Fruit fly (Drosophila melanogaster) whole organism: ENCODE data around the gene Vha100-1.

Experiments used
- CG8478 ChIP-seq: fragments of >200 bp; optimal IDR thresholded peaks from 2 replicates; lab custom pipeline; 2018; ENCODE audit warnings: inconsistent platforms
- Dll ChIP-seq: fragments of >200 bp; optimal IDR thresholded peaks from 2 replicates; lab custom pipeline; 2017
- EcR ChIP-seq, 2 experiments: fragments of >200 bp; optimal IDR thresholded peaks; 2 replicates each; lab custom pipeline; 2017; ENCODE audit warnings: missing biosample characterization in 2 of 2, missing genetic modification characterization in 2 of 2, missing genetic modification reagents in 2 of 2
- pan ChIP-seq: fragments of >200 bp; optimal IDR thresholded peaks from 2 replicates; lab custom pipeline; 2017
- psq ChIP-seq: fragments of >200 bp; optimal IDR thresholded peaks from 2 replicates; lab custom pipeline; 2017
- usp ChIP-seq: fragments of >200 bp; optimal IDR thresholded peaks from 2 replicates; lab custom pipeline; 2017; ENCODE audit warnings: missing biosample characterization, missing genetic modification characterization, mixed read lengths

Gene Vha100-1

DNA sequence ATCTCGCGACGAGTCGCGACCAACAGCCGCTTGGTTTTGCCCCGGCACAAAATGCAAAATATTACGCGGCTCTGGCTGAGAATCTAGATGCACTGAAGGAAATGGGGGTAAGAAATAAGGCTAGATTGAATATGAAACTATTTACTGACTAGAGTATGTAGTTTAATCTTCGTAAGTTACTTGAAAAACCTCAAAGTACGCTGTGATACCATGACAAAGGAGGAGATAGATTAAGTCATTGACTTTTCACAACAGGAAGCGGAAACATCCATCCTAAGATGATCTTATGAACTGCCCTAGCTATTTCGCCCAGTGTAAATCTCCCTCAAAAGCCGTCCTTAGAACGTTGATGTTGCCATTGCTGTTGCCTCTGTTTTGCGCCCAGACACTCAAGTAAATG is 36.8 kb upstream of the Vha100-1 start:
- TF ChIP-seq EcR (GFP tag; optimal IDR thresholded peaks at IDR 0.05; lab: Kevin White, UChicago) (no peak), CG8478 (no peak), pan (lab: Kevin White, UChicago) (no peak), Dll (no peak), usp (GFP tag; lab: Kevin White, UChicago) (no peak), psq (lab: Kevin White, UChicago) (no peak)

DNA sequence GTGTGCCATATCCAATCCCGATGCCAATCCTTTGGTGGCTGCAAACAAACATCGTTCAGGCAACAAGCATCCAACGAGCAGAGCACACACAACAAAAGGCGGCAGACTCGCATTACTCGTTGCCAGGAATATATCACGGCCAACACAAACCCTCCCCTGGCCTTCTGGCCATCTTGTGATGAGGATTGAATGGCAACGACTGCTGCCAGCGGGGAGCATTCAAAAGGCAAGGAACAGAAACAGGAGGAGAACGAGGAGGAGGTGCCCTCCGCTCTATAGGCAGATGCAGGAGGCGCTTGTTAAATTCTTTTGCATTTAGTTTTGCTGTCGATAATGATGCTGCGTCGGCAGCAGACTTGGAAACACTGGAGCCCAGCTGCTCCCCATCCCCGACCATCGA is 35.5 kb upstream of the Vha100-1 start:
- no peak for TF ChIP-seq EcR (GFP tag; optimal IDR thresholded peaks at IDR 0.05; lab: Kevin White, UChicago)
- TF ChIP-seq psq (lab: Kevin White, UChicago) = no peak
- TF ChIP-seq Dll = peak; percentile 77
- no peak for TF ChIP-seq usp (GFP tag; lab: Kevin White, UChicago)

DNA sequence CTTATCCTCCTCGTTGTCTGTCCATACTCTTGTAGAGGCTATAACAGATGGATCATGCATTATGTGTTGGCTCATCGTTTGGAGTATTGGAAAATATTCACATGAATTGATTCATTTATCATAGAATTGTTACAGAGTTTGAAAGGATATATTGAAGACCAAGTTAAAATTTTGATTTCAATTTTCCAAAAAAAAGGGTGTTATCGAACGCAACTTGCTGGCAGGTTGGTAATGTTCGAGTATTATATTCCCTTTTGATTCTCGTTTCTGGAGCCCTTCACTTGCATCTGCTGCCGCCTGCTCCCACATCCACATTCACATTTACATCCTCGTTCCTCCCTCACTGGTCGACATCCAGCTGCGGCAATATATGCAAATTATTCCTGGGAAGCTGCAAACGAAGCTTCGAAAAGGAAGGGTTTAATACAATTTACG is 35.0 kb upstream of the Vha100-1 start:
- no peak for TF ChIP-seq pan (lab: Kevin White, UChicago)
- TF ChIP-seq psq (lab: Kevin White, UChicago) = no peak
- TF ChIP-seq Dll = no peak
- no peak for TF ChIP-seq EcR (GFP tag; optimal IDR thresholded peaks at IDR 0.05; lab: Kevin White, UChicago)
- TF ChIP-seq CG8478 = no peak
- no peak for TF ChIP-seq usp (GFP tag; lab: Kevin White, UChicago)

DNA sequence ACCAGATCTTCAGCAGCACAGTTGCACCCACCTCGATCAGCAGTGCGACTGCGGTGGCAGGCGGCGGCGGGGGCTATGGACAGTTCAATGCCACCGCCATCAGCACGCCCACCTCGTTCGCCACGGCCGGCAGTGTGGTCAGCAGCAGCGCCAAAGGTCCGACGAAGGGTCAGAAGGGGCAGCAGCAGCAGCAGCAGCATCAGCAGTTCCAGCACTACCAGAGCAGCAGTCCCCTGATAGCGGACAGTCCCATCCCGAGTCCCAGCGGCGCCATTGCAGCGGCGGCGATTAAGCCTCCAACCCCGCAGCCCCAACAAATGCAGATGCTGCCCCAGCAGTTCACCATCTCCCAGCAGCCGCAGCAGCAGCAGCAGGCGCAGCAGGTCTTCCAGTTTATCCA is 33.0 kb upstream of the Vha100-1 start:
- TF ChIP-seq psq (lab: Kevin White, UChicago) = no peak
- no peak for TF ChIP-seq EcR (GFP tag; optimal IDR thresholded peaks at IDR 0.05; lab: Kevin White, UChicago)
- no peak for TF ChIP-seq Dll
- no peak for TF ChIP-seq CG8478
- TF ChIP-seq usp (GFP tag; lab: Kevin White, UChicago) = no peak
- no peak for TF ChIP-seq pan (lab: Kevin White, UChicago)

DNA sequence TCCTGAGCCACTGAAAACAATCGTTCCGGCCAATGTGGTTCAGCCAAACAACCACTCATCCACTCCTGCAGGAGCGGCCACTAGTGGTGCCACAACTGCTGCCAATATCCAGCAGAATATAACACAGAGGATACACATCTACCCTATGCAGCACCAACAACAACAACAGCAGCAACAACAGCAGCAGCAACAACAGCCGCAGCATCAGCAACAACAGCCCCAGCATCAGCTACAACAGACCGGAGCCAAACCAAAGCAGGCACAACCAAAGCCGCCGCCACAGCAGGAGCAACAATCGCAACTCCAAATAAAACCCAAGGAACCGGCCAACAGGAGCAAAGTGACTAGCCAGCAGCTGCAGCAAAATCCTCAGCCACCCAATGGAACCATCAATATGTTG is 27.8 kb upstream of the Vha100-1 start:
- no peak for TF ChIP-seq EcR (GFP tag; optimal IDR thresholded peaks at IDR 0.05; lab: Kevin White, UChicago)
- no peak for TF ChIP-seq CG8478
- TF ChIP-seq psq (lab: Kevin White, UChicago) = no peak
- no peak for TF ChIP-seq usp (GFP tag; lab: Kevin White, UChicago)
- TF ChIP-seq Dll = no peak
- TF ChIP-seq pan (lab: Kevin White, UChicago) = no peak

DNA sequence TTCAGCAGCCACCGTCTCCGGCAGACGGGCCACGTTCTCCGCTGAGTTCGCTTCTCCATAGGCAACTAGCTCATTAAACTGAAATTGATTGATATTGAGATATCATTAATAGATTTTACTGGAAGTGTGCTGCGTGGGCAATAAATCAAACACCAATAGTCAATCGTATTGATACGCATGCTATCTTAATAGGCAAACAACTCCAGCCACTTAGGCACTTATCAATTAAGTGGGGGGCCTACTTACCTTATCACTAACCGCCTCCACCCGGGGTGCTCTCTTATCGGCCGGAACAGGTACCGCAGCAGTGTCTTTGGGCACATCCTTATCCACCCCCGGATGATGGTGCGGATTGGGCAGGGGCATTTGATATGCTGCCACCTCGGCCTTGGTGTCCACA is 19.2 kb upstream of the Vha100-1 start:
- TF ChIP-seq pan (lab: Kevin White, UChicago) (no peak), EcR (GFP tag; optimal IDR thresholded peaks at IDR 0.05; lab: Kevin White, UChicago) (no peak), Dll (no peak), psq (lab: Kevin White, UChicago) (no peak)

DNA sequence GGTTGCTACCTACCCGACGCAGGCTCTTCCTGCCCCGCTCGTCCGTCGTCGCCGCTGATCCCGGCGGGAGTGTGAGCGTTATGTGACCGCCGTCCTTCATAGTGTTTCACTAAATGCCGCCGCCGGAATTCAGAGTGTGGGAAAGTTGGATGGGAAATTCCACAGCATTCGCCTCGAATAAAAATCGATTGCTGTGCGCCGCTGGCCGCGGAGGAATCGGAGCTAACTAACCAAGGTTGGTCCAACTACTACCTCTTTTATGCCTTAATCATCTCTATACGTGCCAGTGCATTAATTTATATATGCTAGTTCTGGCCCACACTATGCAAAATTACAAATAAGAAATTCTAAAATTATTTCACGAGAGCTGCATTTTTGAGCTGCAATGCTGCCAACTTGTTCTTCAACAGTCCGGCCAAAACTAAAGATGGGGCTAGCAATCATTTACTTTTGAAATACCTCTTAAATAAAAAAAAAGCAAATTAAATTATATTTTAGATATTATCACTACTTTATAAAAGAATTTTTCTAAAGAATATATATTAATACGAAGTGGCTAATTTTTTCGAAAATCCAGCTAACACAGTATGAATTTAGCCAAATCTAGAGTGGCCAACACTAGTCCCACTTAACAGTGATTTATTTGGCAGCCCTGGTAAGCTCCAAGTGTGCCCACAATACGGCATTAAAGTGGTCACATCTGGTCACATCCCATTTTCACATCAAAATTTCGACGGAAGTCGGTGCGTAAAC is 18.4 kb upstream of the Vha100-1 start, which contains the start of the genes alpha-Man-Ib and Pdhb:
Gene alpha-Man-Ib (minus strand): TSS at position 425 of the 753 bp plus-strand sequence.
Gene Pdhb (plus strand): TSS at position 674 of the 753 bp plus-strand sequence.
- TF ChIP-seq pan (lab: Kevin White, UChicago) = no peak
- TF ChIP-seq Dll = no peak
- no peak for TF ChIP-seq CG8478
- TF ChIP-seq usp (GFP tag; lab: Kevin White, UChicago) = no peak
- no peak for TF ChIP-seq EcR (GFP tag; optimal IDR thresholded peaks at IDR 0.05; lab: Kevin White, UChicago)
- TF ChIP-seq psq (lab: Kevin White, UChicago) = no peak

DNA sequence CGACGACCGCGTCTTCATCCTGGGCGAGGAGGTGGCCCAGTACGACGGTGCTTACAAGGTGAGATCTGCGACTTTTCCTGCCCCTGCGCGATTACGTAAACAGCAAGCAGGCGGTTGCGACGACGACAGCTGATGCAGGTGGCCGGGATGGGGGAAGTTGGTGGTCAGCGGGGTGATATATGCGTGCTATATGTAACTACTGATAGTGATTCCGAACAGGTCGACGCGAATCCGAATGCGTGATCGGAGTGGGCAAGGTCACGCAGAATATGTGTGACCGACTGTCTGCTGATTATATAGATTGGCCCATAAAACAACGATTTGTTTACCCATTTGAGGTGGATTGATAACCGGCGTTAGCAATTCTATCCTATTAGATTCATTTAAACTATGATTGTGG is 17.6 kb upstream of the Vha100-1 start:
- TF ChIP-seq CG8478 (no peak), psq (lab: Kevin White, UChicago) (no peak), EcR (GFP tag; optimal IDR thresholded peaks at IDR 0.05; lab: Kevin White, UChicago) (no peak), usp (GFP tag; lab: Kevin White, UChicago) (no peak), pan (lab: Kevin White, UChicago) (no peak), Dll (no peak)

DNA sequence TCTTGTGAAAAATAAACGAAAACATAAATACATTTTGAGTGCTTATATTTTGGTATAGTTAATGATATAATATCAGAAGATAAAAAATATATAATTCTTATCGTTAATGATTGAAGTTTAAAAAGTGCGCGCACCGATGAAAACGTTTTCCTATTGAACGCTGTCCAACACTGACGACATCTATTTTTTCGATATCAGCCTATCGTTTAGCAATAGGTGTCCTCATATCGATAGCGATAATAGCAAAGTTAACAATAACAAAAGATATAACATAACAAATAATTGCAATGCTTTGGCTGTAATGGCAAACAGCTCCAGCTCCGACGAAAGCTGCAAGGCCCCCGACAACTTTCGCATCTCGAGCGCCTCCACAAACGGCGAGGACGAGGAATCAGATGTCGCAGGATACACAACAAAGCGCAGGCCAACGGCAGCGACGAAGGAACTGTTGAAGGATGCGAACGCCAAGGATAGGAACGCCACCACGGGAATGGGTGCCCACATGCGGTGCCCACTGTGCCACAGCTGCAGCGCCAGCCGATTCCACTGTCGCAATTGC is 14.7 kb upstream of the Vha100-1 start, which contains the start of gene Atg14:
Gene Atg14 (plus strand): TSS at position 225 of the 559 bp plus-strand sequence.
- TF ChIP-seq EcR (GFP tag; optimal IDR thresholded peaks at IDR 0.05; lab: Kevin White, UChicago) = no peak

DNA sequence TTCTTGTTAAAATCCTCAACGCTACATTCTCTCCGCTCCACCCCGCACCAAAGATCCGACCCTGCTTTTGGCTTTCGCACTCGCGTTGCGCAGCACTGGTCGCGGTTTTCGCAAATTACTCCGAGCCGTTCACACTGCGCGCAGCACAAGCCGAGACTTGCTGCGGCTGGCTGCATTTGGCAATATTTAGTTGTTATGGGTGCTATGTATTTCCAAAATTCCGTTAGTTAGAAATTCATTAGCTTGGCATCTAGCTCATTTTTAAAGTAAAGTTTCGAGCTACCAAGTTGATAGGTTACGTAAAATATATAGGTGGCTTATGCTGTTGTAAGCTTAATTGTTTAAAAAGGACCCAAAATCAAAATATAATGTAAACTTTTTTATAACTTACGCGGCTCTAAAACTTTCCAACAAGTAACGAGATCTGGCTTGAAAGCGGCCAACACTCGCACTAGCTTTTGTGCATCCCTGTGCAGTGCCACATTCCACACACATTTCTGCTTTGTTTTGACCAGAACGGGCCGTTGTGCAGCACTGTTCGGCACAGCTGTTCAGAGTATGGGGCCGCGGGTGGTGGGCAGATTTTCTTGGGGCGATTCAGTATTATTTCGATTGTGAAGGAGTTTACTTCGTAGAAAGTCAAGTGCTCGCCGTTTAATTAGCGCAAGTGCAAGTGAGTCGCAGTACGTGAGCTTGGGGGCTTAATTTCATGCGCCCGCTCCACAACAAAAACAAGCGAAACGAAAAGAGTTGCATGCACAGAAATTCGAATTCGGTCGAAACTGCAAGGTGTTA is 8.0 kb upstream of the Vha100-1 start, which contains the start of the genes yem and Ctl2:
Gene yem (minus strand): TSS at position 63 of the 795 bp plus-strand sequence.
Gene Ctl2 (plus strand): TSS at position 554 of the 795 bp plus-strand sequence.
- TF ChIP-seq Dll (no peak), usp (GFP tag; lab: Kevin White, UChicago) (no peak), psq (lab: Kevin White, UChicago) (no peak), EcR (GFP tag; optimal IDR thresholded peaks at IDR 0.05; lab: Kevin White, UChicago) (no peak), CG8478 (no peak), pan (lab: Kevin White, UChicago) (no peak)

DNA sequence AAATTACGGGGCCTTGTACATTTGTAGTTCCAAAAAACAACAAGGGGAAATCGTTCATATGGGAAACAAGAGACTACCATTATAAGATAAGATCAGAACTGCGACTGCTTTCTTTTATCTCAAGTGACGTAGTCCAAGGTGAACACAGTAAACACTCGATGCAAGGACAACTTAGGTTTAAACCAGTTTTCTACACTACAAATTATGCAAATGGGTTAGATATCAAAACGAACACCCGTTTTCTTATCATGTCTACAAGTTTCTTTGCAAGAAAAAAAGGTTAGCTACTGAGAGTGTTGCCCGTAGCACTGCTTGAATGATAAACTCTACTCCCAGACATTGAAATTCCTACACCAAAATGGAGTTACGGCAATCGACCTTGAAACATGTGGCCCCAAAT is 6.9 kb upstream of the Vha100-1 start:
- TF ChIP-seq EcR (GFP tag; optimal IDR thresholded peaks at IDR 0.05; lab: Kevin White, UChicago) = no peak
- TF ChIP-seq Dll = no peak
- no peak for TF ChIP-seq CG8478
- no peak for TF ChIP-seq usp (GFP tag; lab: Kevin White, UChicago)
- TF ChIP-seq psq (lab: Kevin White, UChicago) = no peak
- TF ChIP-seq pan (lab: Kevin White, UChicago) = no peak
